Fruit fly (Drosophila melanogaster) whole organism, embryonic: ENCODE results near the gene Mms19.
A peak's percentile ranks its signal among the peaks of the same experiment; 100 is the strongest.

Experiments used
- CG10462 ChIP-seq: fragments of 200-800 bp; sonication (Bioruptor generic); optimal IDR thresholded peaks from 2 replicates; lab custom pipeline; 2016; ENCODE audit warnings: missing biosample characterization, missing genetic modification characterization
- CG11696 ChIP-seq: fragments of 200-800 bp; sonication (Bioruptor generic); IDR thresholded peaks from 2 replicates; pipeline ENCODE4 v1.3.6; 2022; ENCODE audit warnings: missing biosample characterization, missing genetic modification characterization
- CG13287 ChIP-seq: fragments of 200-800 bp; sonication (Bioruptor generic); IDR thresholded peaks from 2 replicates; pipeline ENCODE4 v1.3.6; 2022; ENCODE audit warnings: missing biosample characterization, missing genetic modification characterization; ENCODE audit not compliant: partially characterized antibody
- CG13296 ChIP-seq: fragments of 200-800 bp; sonication (Bioruptor generic); optimal IDR thresholded peaks from 3 replicates; lab custom pipeline; 2018; ENCODE audit warnings: missing biosample characterization, mild to moderate bottlenecking, missing genetic modification characterization
- CG14050 ChIP-seq: fragments of 200-800 bp; sonication (Bioruptor generic); IDR thresholded peaks from 3 replicates; pipeline ENCODE4 v1.3.6; 2022; ENCODE audit warnings: missing biosample characterization, missing genetic modification characterization
- CG14860 ChIP-seq: fragments of 200-800 bp; sonication (Bioruptor generic); IDR thresholded peaks from 3 replicates; pipeline ENCODE4 v1.3.6; 2022; ENCODE audit warnings: missing biosample characterization, missing genetic modification characterization; ENCODE audit not compliant: partially characterized antibody
- CG14965 ChIP-seq: fragments of 200-800 bp; sonication (Bioruptor generic); optimal IDR thresholded peaks from 2 replicates; lab custom pipeline; 2016; ENCODE audit warnings: missing biosample characterization, missing genetic modification characterization, borderline replicate concordance
- CG15269 ChIP-seq: fragments of 200-800 bp; sonication (Bioruptor generic); optimal IDR thresholded peaks from 2 replicates; lab custom pipeline; 2018; ENCODE audit warnings: missing biosample characterization, mild to moderate bottlenecking, missing genetic modification characterization, moderate library complexity
- CG15601 ChIP-seq: fragments of 200-800 bp; sonication (Bioruptor generic); optimal IDR thresholded peaks from 3 replicates; lab custom pipeline; 2019; ENCODE audit warnings: missing biosample characterization, mild to moderate bottlenecking, missing genetic modification characterization, moderate library complexity
- CG1602 ChIP-seq: fragments of 200-800 bp; sonication (Bioruptor generic); optimal IDR thresholded peaks from 3 replicates; lab custom pipeline; 2016; ENCODE audit warnings: missing biosample characterization, missing genetic modification characterization
- CG18599 ChIP-seq: fragments of 200-800 bp; sonication (Bioruptor generic); optimal IDR thresholded peaks from 3 replicates; lab custom pipeline; 2017; ENCODE audit warnings: missing biosample characterization, missing genetic modification characterization, mild to moderate bottlenecking, moderate library complexity, missing genetic modification reagents
- CG18619 ChIP-seq: fragments of 200-800 bp; sonication (Bioruptor generic); optimal IDR thresholded peaks from 3 replicates; lab custom pipeline; 2017; ENCODE audit warnings: missing biosample characterization, mild to moderate bottlenecking, missing genetic modification characterization
- CG3281 ChIP-seq: fragments of 200-800 bp; sonication (Bioruptor generic); optimal IDR thresholded peaks from 3 replicates; lab custom pipeline; 2017; ENCODE audit warnings: missing biosample characterization, mild to moderate bottlenecking, missing genetic modification characterization
- CG34224 ChIP-seq: fragments of 200-800 bp; sonication (Bioruptor generic); IDR thresholded peaks from 3 replicates; pipeline ENCODE4 v1.3.6; 2022; ENCODE audit warnings: missing biosample characterization, missing genetic modification characterization; ENCODE audit not compliant: partially characterized antibody
- CG4282 ChIP-seq: fragments of 200-800 bp; sonication (Bioruptor generic); optimal IDR thresholded peaks from 2 replicates; lab custom pipeline; 2016; ENCODE audit warnings: missing biosample characterization, missing genetic modification characterization
- CG7271 ChIP-seq: fragments of 200-800 bp; sonication (Bioruptor generic); optimal IDR thresholded peaks from 2 replicates; lab custom pipeline; 2018; ENCODE audit warnings: missing biosample characterization, mild to moderate bottlenecking, missing genetic modification characterization, moderate library complexity
- CG9609 ChIP-seq: fragments of 200-800 bp; sonication (Bioruptor generic); optimal IDR thresholded peaks from 3 replicates; lab custom pipeline; 2016; ENCODE audit warnings: missing biosample characterization, missing genetic modification characterization
- Chrac-16 ChIP-seq: fragments of 200-800 bp; sonication (Bioruptor generic); optimal IDR thresholded peaks from 3 replicates; lab custom pipeline; 2016; ENCODE audit warnings: missing biosample characterization, missing genetic modification characterization
- Deaf1 ChIP-seq: fragments of 200-800 bp; optimal IDR thresholded peaks from 3 replicates; lab custom pipeline; 2019; ENCODE audit warnings: missing biosample characterization, mild to moderate bottlenecking, missing genetic modification characterization, moderate library complexity
- Dek ChIP-seq: fragments of 200-800 bp; sonication (Bioruptor generic); optimal IDR thresholded peaks from 3 replicates; lab custom pipeline; 2019; ENCODE audit warnings: missing biosample characterization, mild to moderate bottlenecking, missing genetic modification characterization, moderate library complexity
- E2f1 ChIP-seq: fragments of 200-800 bp; sonication (Bioruptor generic); IDR thresholded peaks from 2 replicates; pipeline ENCODE4 v1.3.6; 2022; ENCODE audit warnings: missing biosample characterization, missing genetic modification characterization
- Hr78 ChIP-seq, 2 experiments: fragments of 200-800 bp in 1 of 2; fragments of >200 bp in 1 of 2; sonication (Bioruptor generic) in 1 of 2; optimal IDR thresholded peaks; 2 replicates each; lab custom pipeline; 2017 to 2019; ENCODE audit warnings: missing biosample characterization in 2 of 2, missing genetic modification characterization in 2 of 2, mild to moderate bottlenecking in 1 of 2, moderate library complexity in 1 of 2
- Hsf ChIP-seq: fragments of 200-800 bp; sonication (Bioruptor generic); optimal IDR thresholded peaks from 3 replicates; lab custom pipeline; 2016; ENCODE audit warnings: missing biosample characterization, missing genetic modification characterization
- Lpt ChIP-seq: fragments of >200 bp; optimal IDR thresholded peaks from 2 replicates; lab custom pipeline; 2018; ENCODE audit warnings: missing biosample characterization, missing genetic modification characterization
- abd-A ChIP-seq: fragments of 200-800 bp; sonication (Bioruptor generic); optimal IDR thresholded peaks from 3 replicates; lab custom pipeline; 2019; ENCODE audit warnings: missing biosample characterization, mild to moderate bottlenecking, missing genetic modification characterization, moderate library complexity
- ato ChIP-seq: fragments of 200-800 bp; sonication (Bioruptor generic); IDR thresholded peaks from 2 replicates; pipeline ENCODE4 v1.3.6; 2022; ENCODE audit warnings: missing biosample characterization, missing genetic modification characterization; ENCODE audit not compliant: partially characterized antibody
- chn ChIP-seq: fragments of 200-800 bp; sonication (Bioruptor generic); optimal IDR thresholded peaks from 2 replicates; lab custom pipeline; 2016; ENCODE audit warnings: missing biosample characterization, missing genetic modification characterization
- ci ChIP-seq: fragments of 200-800 bp; sonication (Bioruptor generic); IDR thresholded peaks from 3 replicates; pipeline ENCODE4 v1.3.6; 2022; ENCODE audit warnings: missing biosample characterization, missing genetic modification characterization
- crc ChIP-seq: fragments of 200-800 bp; sonication (Bioruptor generic); optimal IDR thresholded peaks from 2 replicates; lab custom pipeline; 2016; ENCODE audit warnings: missing biosample characterization, missing genetic modification characterization
- dan ChIP-seq: fragments of 200-800 bp; sonication (Bioruptor generic); IDR thresholded peaks from 2 replicates; pipeline ENCODE4 v1.3.6; 2022; ENCODE audit warnings: missing biosample characterization, missing genetic modification characterization
- danr ChIP-seq: fragments of 200-800 bp; sonication (Bioruptor generic); IDR thresholded peaks from 2 replicates; pipeline ENCODE4 v1.3.6; 2022; ENCODE audit warnings: missing biosample characterization, missing genetic modification characterization
- ewg ChIP-seq: fragments of 200-800 bp; sonication (Bioruptor generic); optimal IDR thresholded peaks from 3 replicates; lab custom pipeline; 2017; ENCODE audit warnings: mild to moderate bottlenecking, missing biosample characterization, missing genetic modification reagents, missing genetic modification characterization
- fd96Cb ChIP-seq: fragments of 200-800 bp; sonication (Bioruptor generic); optimal IDR thresholded peaks from 2 replicates; lab custom pipeline; 2018; ENCODE audit warnings: missing biosample characterization, mild to moderate bottlenecking, missing genetic modification characterization, moderate library complexity
- ftz-f1 ChIP-seq: fragments of 200-800 bp; sonication (Bioruptor generic); optimal IDR thresholded peaks from 2 replicates; lab custom pipeline; 2016; ENCODE audit warnings: missing biosample characterization, missing genetic modification characterization
- grau ChIP-seq: fragments of 200-800 bp; optimal IDR thresholded peaks from 3 replicates; lab custom pipeline; 2019; ENCODE audit warnings: missing biosample characterization, mild to moderate bottlenecking, missing genetic modification characterization, moderate library complexity
- her ChIP-seq: fragments of 200-800 bp; sonication (Bioruptor generic); optimal IDR thresholded peaks from 2 replicates; lab custom pipeline; 2016; ENCODE audit warnings: missing biosample characterization, missing genetic modification characterization
- hkb ChIP-seq, 2 experiments: fragments of 200-800 bp in 1 of 2; fragments of >200 bp in 1 of 2; sonication (Bioruptor generic) in 1 of 2; IDR thresholded peaks in 1 of 2; optimal IDR thresholded peaks in 1 of 2; 2 replicates each; pipeline versions ENCODE4 v1.3.6 to Lab custom; 2017 to 2022; ENCODE audit warnings: missing biosample characterization in 1 of 2, missing genetic modification characterization in 1 of 2
- jing ChIP-seq: fragments of 200-800 bp; sonication (Bioruptor generic); optimal IDR thresholded peaks from 2 replicates; lab custom pipeline; 2018; ENCODE audit warnings: missing biosample characterization, mild to moderate bottlenecking, missing genetic modification characterization
- nom ChIP-seq: fragments of 200-800 bp; sonication (Bioruptor generic); optimal IDR thresholded peaks from 2 replicates; lab custom pipeline; 2017; ENCODE audit warnings: missing biosample characterization, missing genetic modification characterization, mild to moderate bottlenecking, moderate library complexity, missing genetic modification reagents
- peb ChIP-seq: fragments of 200-800 bp; sonication (Bioruptor generic); IDR thresholded peaks from 2 replicates; pipeline ENCODE4 v1.3.6; 2022; ENCODE audit warnings: missing biosample characterization, missing genetic modification characterization
- pros ChIP-seq: fragments of 200-800 bp; sonication (Bioruptor generic); optimal IDR thresholded peaks from 3 replicates; lab custom pipeline; 2019; ENCODE audit warnings: missing biosample characterization, mild to moderate bottlenecking, missing genetic modification characterization, moderate library complexity
- sd ChIP-seq: fragments of 200-800 bp; sonication (Bioruptor generic); optimal IDR thresholded peaks from 3 replicates; lab custom pipeline; 2018; ENCODE audit warnings: missing biosample characterization, mild to moderate bottlenecking, missing genetic modification characterization, moderate library complexity
- toy ChIP-seq: fragments of 200-800 bp; sonication (Bioruptor generic); IDR thresholded peaks from 2 replicates; pipeline ENCODE4 v1.3.6; 2022; ENCODE audit warnings: missing biosample characterization, missing genetic modification characterization
- trh ChIP-seq: fragments of 200-800 bp; sonication (Bioruptor generic); optimal IDR thresholded peaks from 2 replicates; lab custom pipeline; 2016; ENCODE audit warnings: missing biosample characterization, missing genetic modification characterization
- vnd ChIP-seq: fragments of 200-800 bp; sonication (Bioruptor generic); IDR thresholded peaks from 3 replicates; pipeline ENCODE4 v1.3.6; 2022; ENCODE audit warnings: missing biosample characterization, missing genetic modification characterization; ENCODE audit not compliant: partially characterized antibody
- vvl ChIP-seq: fragments of 200-800 bp; sonication (Bioruptor generic); IDR thresholded peaks from 2 replicates; pipeline ENCODE4 v1.3.6; 2022; ENCODE audit warnings: missing biosample characterization, missing genetic modification characterization
- zen ChIP-seq: fragments of 200-800 bp; sonication (Bioruptor generic); optimal IDR thresholded peaks from 3 replicates; lab custom pipeline; 2018; ENCODE audit warnings: missing biosample characterization, mild to moderate bottlenecking, missing genetic modification characterization, moderate library complexity

Gene Mms19

DNA sequence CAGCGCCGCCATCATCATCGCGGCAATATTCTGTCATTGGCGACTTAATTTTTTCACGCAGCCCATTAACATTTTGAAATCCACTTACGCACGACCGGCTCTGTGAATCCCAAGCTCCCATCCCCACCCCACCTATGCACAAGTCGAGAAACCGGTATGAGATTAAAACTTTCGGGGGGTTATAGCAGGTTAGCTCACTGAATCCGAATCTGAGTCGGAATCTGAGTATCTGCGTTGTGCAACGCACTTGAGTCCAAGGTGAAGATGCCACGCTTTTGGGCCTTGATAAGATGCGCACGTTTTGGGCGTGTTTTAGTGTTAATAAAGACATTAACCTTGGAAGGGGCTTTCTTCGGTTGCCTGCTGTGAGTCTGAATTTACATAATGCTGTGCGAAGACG lies 14.6 kb downstream of the Mms19 start (continued):
- TF ChIP-seq CG18619 (GFP tag; lab: Kevin White, UChicago) (no peak), nom (GFP tag; lab: Kevin White, UChicago) (no peak), chn (no peak), CG9609 (no peak), grau (tag; lab: Kevin White, UChicago) (no peak), CG14860 (GFP tag; lab: Robert Waterston, UW) (no peak), CG4282 (GFP tag; lab: Kevin White, UChicago) (no peak), danr (GFP tag; lab: Robert Waterston, UW) (no peak), vnd (GFP tag; lab: Robert Waterston, UW) (no peak), Lpt (no peak), ato (GFP tag; lab: Robert Waterston, UW) (no peak), pros (peak; percentile 99), CG18599 (GFP tag; lab: Kevin White, UChicago) (no peak), CG14050 (no peak), sd (tag; lab: Kevin White, UChicago) (peak; percentile 43), ci (no peak), hkb (optimal IDR thresholded peaks at IDR 0.05; lab: Kevin White, UChicago) (no peak), hkb (GFP tag; IDR thresholded peaks at IDR 0.05; lab: Robert Waterston, UW) (no peak), CG7271 (tag; lab: Kevin White, UChicago) (no peak), Hr78 (GFP tag; optimal IDR thresholded peaks at IDR 0.05; lab: Kevin White, UChicago) (peak in 1 of 2 experiments; percentile 39), E2f1 (GFP tag; lab: Robert Waterston, UW) (no peak), CG15601 (tag; lab: Kevin White, UChicago) (no peak), CG34224 (GFP tag; lab: Robert Waterston, UW) (no peak), trh (GFP tag; lab: Kevin White, UChicago) (no peak), CG13287 (GFP tag; lab: Robert Waterston, UW) (0 out of 2 replicates have a peak, but pooled peaks have one; percentile 4), abd-A (tag; lab: Kevin White, UChicago) (peak; percentile 20), vvl (GFP tag; lab: Robert Waterston, UW) (peak; percentile 33; the same call in 1 of the 2 replicates), Chrac-16 (no peak), CG10462 (GFP tag; lab: Kevin White, UChicago) (no peak), CG3281 (GFP tag; lab: Kevin White, UChicago) (no peak), jing (no peak), CG1602 (no peak), toy (GFP tag; lab: Robert Waterston, UW) (no peak), CG15269 (tag; lab: Kevin White, UChicago) (peak; percentile 51), fd96Cb (tag; lab: Kevin White, UChicago) (no peak), ftz-f1 (peak; percentile 17), Hsf (GFP tag; lab: Kevin White, UChicago) (no peak), Dek (tag; lab: Kevin White, UChicago) (no peak), ewg (GFP tag; lab: Kevin White, UChicago) (no peak), her (GFP tag; lab: Kevin White, UChicago) (no peak), dan (no peak), CG13296 (GFP tag; lab: Kevin White, UChicago) (no peak), peb (no peak), Deaf1 (no peak), crc (GFP tag; lab: Kevin White, UChicago) (no peak), zen (tag; lab: Kevin White, UChicago) (no peak), CG11696 (GFP tag; lab: Robert Waterston, UW) (no peak), CG14965 (GFP tag; lab: Kevin White, UChicago) (no peak)
